Fruit fly (Drosophila melanogaster): ENCODE data around the gene Tsp26A.

- TF ChIP-seq OdsH (GFP tag; optimal IDR thresholded peaks at IDR 0.05) (peak; percentile 54), dsf (GFP tag; optimal IDR thresholded peaks at IDR 0.05; ENCODE audit: borderline replicate concordance) (no peak)
Measured at dm6 chr2L:5975025-5975539, 24.9 kb upstream of the Tsp26A start.

All from whole organism, wandering third instar larva.